Worm (Caenorhabditis elegans) whole organism, late embryonic: ENCODE results near the gene rfip-1.

Experiments
- F13H6.1 ChIP-seq: sonication (generic microtip); optimal IDR thresholded peaks from 2 replicates; lab custom pipeline; 2016; ENCODE audit warnings: missing genetic modification characterization, missing compliant biosample characterization
- Y22D7AL.16 ChIP-seq: sonication (generic microtip); optimal IDR thresholded peaks from 2 replicates; lab custom pipeline; 2016; ENCODE audit warnings: missing genetic modification characterization, missing compliant biosample characterization
- ceh-48 ChIP-seq: sonication (generic microtip); optimal IDR thresholded peaks from 2 replicates; lab custom pipeline; 2016; ENCODE audit warnings: missing genetic modification characterization, inconsistent platforms, missing compliant biosample characterization
- dmd-4 ChIP-seq: sonication (generic microtip); optimal IDR thresholded peaks from 2 replicates; lab custom pipeline; 2016; ENCODE audit warnings: borderline replicate concordance, missing genetic modification characterization, missing compliant biosample characterization
- elt-2 ChIP-seq: sonication (generic microtip); optimal IDR thresholded peaks from 2 replicates; lab custom pipeline; 2016; ENCODE audit warnings: missing genetic modification reagents, missing genetic modification characterization, missing compliant biosample characterization
- fkh-6 ChIP-seq: sonication (generic microtip); optimal IDR thresholded peaks from 2 replicates; lab custom pipeline; 2016; ENCODE audit warnings: missing genetic modification characterization, missing compliant biosample characterization
- hlh-13 ChIP-seq: fragments of 200-800 bp; sonication (Bioruptor generic); optimal IDR thresholded peaks from 2 replicates; lab custom pipeline; 2018; ENCODE audit warnings: mild to moderate bottlenecking, missing genetic modification characterization, missing compliant biosample characterization
- hlh-30 ChIP-seq: sonication (generic microtip); optimal IDR thresholded peaks from 2 replicates; lab custom pipeline; 2017; ENCODE audit warnings: antibody characterized with exemption, missing genetic modification characterization, missing compliant biosample characterization; ENCODE audit not compliant: insufficient read depth
- hlh-6 ChIP-seq: sonication (generic microtip); optimal IDR thresholded peaks from 2 replicates; lab custom pipeline; 2016; ENCODE audit warnings: missing genotype, missing genetic modification characterization, missing compliant biosample characterization
- ref-2 ChIP-seq: sonication (generic microtip); optimal IDR thresholded peaks from 2 replicates; lab custom pipeline; 2016; ENCODE audit warnings: missing genetic modification characterization, missing compliant biosample characterization
- unc-55 ChIP-seq: sonication (generic microtip); optimal IDR thresholded peaks from 2 replicates; lab custom pipeline; 2017; ENCODE audit warnings: missing biosample characterization, missing genetic modification reagents, missing genetic modification characterization

- TF ChIP-seq F13H6.1 (tag; lab: Kevin White, UChicago) (no peak), unc-55 (no peak), elt-2 (tag; lab: Kevin White, UChicago) (no peak), fkh-6 (tag; lab: Kevin White, UChicago) (no peak), ref-2 (peak; percentile 45), hlh-6 (no peak), hlh-13 (GFP tag; lab: Kevin White, UChicago) (no peak), ceh-48 (tag; lab: Kevin White, UChicago) (no peak), Y22D7AL.16 (tag; lab: Kevin White, UChicago) (no peak), hlh-30 (tag; lab: Kevin White, UChicago) (no peak), dmd-4 (tag; lab: Kevin White, UChicago) (no peak)
These were observed 46.8 kb downstream of the rfip-1 start for ce11 chrII:5931109-5931508.
